Worm (Caenorhabditis elegans): ENCODE measurements around the gene nac-1.
A peak's percentile ranks its signal among the peaks of the same experiment; 100 is the strongest.

Gene nac-1

ce11 chrX:14898205-14898604 lies 3.3 kb downstream of the nac-1 start, which contains the start of gene lips-8:
TSS of gene lips-8 (plus strand) at chrX:14898505.
- TF ChIP-seq nhr-237 (tag; optimal IDR thresholded peaks at IDR 0.05) (no peak), nhr-12 (tag; optimal IDR thresholded peaks at IDR 0.05) (no peak), sma-3 (GFP tag; optimal IDR thresholded peaks at IDR 0.05) (no peak), ztf-11 (tag; optimal IDR thresholded peaks at IDR 0.05) (no peak), ceh-82 (tag; optimal IDR thresholded peaks at IDR 0.05) (no peak), alr-1 (tag; optimal IDR thresholded peaks at IDR 0.05) (no peak), nhr-77 (tag; optimal IDR thresholded peaks at IDR 0.05) (no peak), nhr-10 (tag; optimal IDR thresholded peaks at IDR 0.05) (no peak), nhr-21 (tag; optimal IDR thresholded peaks at IDR 0.05) (no peak), mab-5 (tag; optimal IDR thresholded peaks at IDR 0.05) (no peak)

- TF ChIP-seq F13H6.1 (tag; optimal IDR thresholded peaks at IDR 0.05): no peak
- no peak for TF ChIP-seq ceh-82 (tag; optimal IDR thresholded peaks at IDR 0.05)
- no peak for TF ChIP-seq ceh-16 (tag; optimal IDR thresholded peaks at IDR 0.05)
- TF ChIP-seq egl-27 (tag; optimal IDR thresholded peaks at IDR 0.05): no peak
- no peak for TF ChIP-seq lin-39 (tag; optimal IDR thresholded peaks at IDR 0.05)
- no peak for TF ChIP-seq fos-1 (tag; optimal IDR thresholded peaks at IDR 0.05)
- no peak for TF ChIP-seq nhr-25 (tag; optimal IDR thresholded peaks at IDR 0.05)
- no peak for TF ChIP-seq unc-39 (tag; optimal IDR thresholded peaks at IDR 0.05)
- no peak for TF ChIP-seq mbf-1 (tag; optimal IDR thresholded peaks at IDR 0.05)
- TF ChIP-seq mdl-1 (tag; optimal IDR thresholded peaks at IDR 0.05): no peak
- no peak for TF ChIP-seq Y55F3AM.14 (GFP tag; optimal IDR thresholded peaks at IDR 0.05)
- TF ChIP-seq sma-3 (GFP tag; optimal IDR thresholded peaks at IDR 0.05): no peak
- TF ChIP-seq unc-62 (GFP tag; optimal IDR thresholded peaks at IDR 0.05): no peak
- TF ChIP-seq nhr-21 (tag; optimal IDR thresholded peaks at IDR 0.05): no peak
Measured at ce11 chrX:14900487-14900886, 5.5 kb downstream of the nac-1 start.

DNA sequence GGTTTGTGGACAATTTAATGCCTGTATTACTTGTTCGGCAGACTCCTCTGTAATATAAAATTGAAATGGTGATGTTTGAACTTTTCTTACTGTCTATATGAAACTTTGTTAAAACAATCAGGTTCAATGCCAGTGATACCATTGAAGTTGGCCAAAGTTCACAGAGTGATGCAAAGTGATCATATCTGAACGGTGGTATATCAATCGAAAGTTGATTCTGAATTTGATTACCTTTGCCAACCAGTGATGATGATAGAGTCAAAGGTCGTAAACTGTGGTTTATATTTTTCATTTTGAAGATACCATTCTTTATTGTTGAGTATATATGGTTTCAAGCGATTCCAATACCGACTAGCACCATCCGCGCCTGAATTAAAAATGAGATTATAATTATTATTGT lies 8.5 kb downstream of the nac-1 start:
- TF ChIP-seq sma-9 (GFP tag; optimal IDR thresholded peaks at IDR 0.05): peak; percentile 38
- no peak for TF ChIP-seq sma-9 (tag; optimal IDR thresholded peaks at IDR 0.05)
- no peak for TF ChIP-seq mbf-1 (tag; optimal IDR thresholded peaks at IDR 0.05)
- TF ChIP-seq blmp-1 (tag; optimal IDR thresholded peaks at IDR 0.05; ENCODE audit: insufficient read depth): peak; percentile 55

DNA sequence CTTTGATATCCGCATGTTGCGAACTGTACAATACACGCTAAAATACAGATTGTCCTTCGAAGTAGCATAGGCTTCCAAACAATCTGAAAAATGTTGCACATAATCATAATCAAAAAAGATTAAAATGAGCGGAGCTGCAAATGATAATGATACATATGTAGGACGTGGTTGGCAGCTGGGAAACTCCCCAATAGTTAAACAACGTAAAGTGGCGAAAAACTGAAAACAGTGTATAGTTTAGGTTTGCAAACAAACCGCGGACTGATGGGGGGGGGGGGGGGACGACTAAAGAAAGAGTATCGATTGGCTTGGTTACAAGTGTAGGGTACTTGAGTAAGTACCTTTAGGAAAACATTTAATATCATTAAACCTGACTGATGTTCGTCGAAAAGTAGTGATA lies 10.2 kb downstream of the nac-1 start, which contains the start of gene hex-5:
Gene hex-5 (minus strand): TSS at position 101 of the 400 bp plus-strand sequence.
- TF ChIP-seq gmeb-1 (tag; optimal IDR thresholded peaks at IDR 0.05) (no peak), C34F6.9 (tag; optimal IDR thresholded peaks at IDR 0.05) (no peak), nhr-21 (tag; optimal IDR thresholded peaks at IDR 0.05) (no peak), nhr-25 (tag; optimal IDR thresholded peaks at IDR 0.05) (no peak), nhr-237 (tag; optimal IDR thresholded peaks at IDR 0.05) (no peak), mbf-1 (tag; optimal IDR thresholded peaks at IDR 0.05) (no peak), mab-5 (tag; optimal IDR thresholded peaks at IDR 0.05) (no peak), ztf-1 (GFP tag; conservative IDR thresholded peaks at IDR 0.05) (no peak), sem-4 (tag; optimal IDR thresholded peaks at IDR 0.05) (no peak), blmp-1 (tag; optimal IDR thresholded peaks at IDR 0.05; ENCODE audit: insufficient read depth) (no peak), nhr-23 (tag; optimal IDR thresholded peaks at IDR 0.05) (no peak), ama-1 (optimal IDR thresholded peaks at IDR 0.05) (no peak), nhr-11 (tag; optimal IDR thresholded peaks at IDR 0.05) (no peak)

- no peak for TF ChIP-seq mdl-1 (tag; optimal IDR thresholded peaks at IDR 0.05)
Measured at ce11 chrX:14907257-14907801, 12.4 kb downstream of the nac-1 start.

- TF ChIP-seq elt-1 (tag; optimal IDR thresholded peaks at IDR 0.05) (no peak), unc-55 (GFP tag; optimal IDR thresholded peaks at IDR 0.05) (no peak), blmp-1 (tag; optimal IDR thresholded peaks at IDR 0.05; ENCODE audit: insufficient read depth) (no peak), mbf-1 (tag; optimal IDR thresholded peaks at IDR 0.05) (no peak), mdl-1 (tag; optimal IDR thresholded peaks at IDR 0.05) (no peak), crh-2 (tag; optimal IDR thresholded peaks at IDR 0.05) (no peak), nhr-23 (tag; optimal IDR thresholded peaks at IDR 0.05) (no peak), zag-1 (tag; optimal IDR thresholded peaks at IDR 0.05) (no peak), elt-3 (tag; optimal IDR thresholded peaks at IDR 0.05) (no peak)
Measured at ce11 chrX:14910689-14911088, 15.7 kb downstream of the nac-1 start.

All from whole organism, L2 larva.